Worm (Caenorhabditis elegans) whole organism, L4/young adult: Measurements from ENCODE around the gene F10E7.1.

Source experiments
- W03F9.2 ChIP-seq: fragments of 150-350 bp; optimal IDR thresholded peaks from 2 replicates; lab custom pipeline; 2014; ENCODE audit warnings: missing biosample characterization, missing genetic modification characterization
- dao-5 ChIP-seq: sonication (generic microtip); optimal IDR thresholded peaks from 2 replicates; lab custom pipeline; 2016; ENCODE audit warnings: missing genotype, missing genetic modification characterization, moderate library complexity, missing compliant biosample characterization
- him-1 ChIP-seq: sonication (generic microtip); optimal IDR thresholded peaks from 2 replicates; lab custom pipeline; 2016; ENCODE audit warnings: missing genotype, missing genetic modification reagents, missing genetic modification characterization, missing compliant biosample characterization

DNA sequence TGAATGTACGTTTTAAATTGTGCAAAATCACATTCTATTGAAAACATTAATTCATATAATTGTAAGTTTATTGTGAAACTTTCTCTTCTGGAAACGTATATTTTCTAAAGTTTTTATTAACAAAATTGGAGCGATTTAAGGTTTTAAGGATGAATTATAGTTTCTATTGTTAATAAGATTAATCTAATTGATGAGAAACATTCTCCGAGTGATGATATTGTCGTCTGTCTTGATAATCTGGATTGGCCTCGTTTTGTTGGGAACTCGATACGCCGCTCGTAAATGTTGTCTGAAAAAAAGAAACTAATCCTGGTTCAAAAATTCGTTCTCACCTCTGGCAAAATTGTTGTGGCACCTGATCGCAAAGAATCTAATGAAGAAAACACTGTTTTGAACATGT is 20.2 kb upstream of the F10E7.1 start:
- TF ChIP-seq dao-5 (no peak), him-1 (tag; lab: Kevin White, UChicago) (no peak), W03F9.2 (tag; lab: Kevin White, UChicago) (no peak)
